Worm (Caenorhabditis elegans) whole organism, late embryonic: ENCODE results near the gene T24C2.3.

Experiments
- nhr-11 ChIP-seq: fragments of 150-350 bp; optimal IDR thresholded peaks from 2 replicates; lab custom pipeline; 2014; ENCODE audit warnings: missing biosample characterization, missing genetic modification characterization
- pha-2 ChIP-seq: sonication (generic microtip); optimal IDR thresholded peaks from 2 replicates; lab custom pipeline; 2017; ENCODE audit warnings: mild to moderate bottlenecking, missing genetic modification characterization, missing compliant biosample characterization
- pha-4 ChIP-seq: fragments of 150-350 bp; optimal IDR thresholded peaks from 2 replicates; lab custom pipeline; 2018; ENCODE audit warnings: missing biosample characterization, missing genetic modification reagents, missing genetic modification characterization
- unc-55 ChIP-seq: sonication (generic microtip); optimal IDR thresholded peaks from 2 replicates; lab custom pipeline; 2017; ENCODE audit warnings: missing biosample characterization, missing genetic modification reagents, missing genetic modification characterization

- TF ChIP-seq pha-2 (no peak), nhr-11 (tag; lab: Kevin White, UChicago) (no peak), unc-55 (no peak), pha-4 (tag; lab: Kevin White, UChicago) (no peak)
These were observed 45.9 kb downstream of the T24C2.3 start, which contains the start of the genes C44H4.4 and tap-1 for ce11 chrX:14589051-14589736.
